Fruit fly (Drosophila melanogaster) whole organism: ENCODE data around the gene B9d1.

Experiments
- EcR ChIP-seq, 2 experiments: fragments of >200 bp; optimal IDR thresholded peaks; 2 replicates each; lab custom pipeline; 2017; ENCODE audit warnings: missing biosample characterization in 2 of 2, missing genetic modification characterization in 2 of 2, missing genetic modification reagents in 2 of 2
- pan ChIP-seq: fragments of >200 bp; optimal IDR thresholded peaks from 2 replicates; lab custom pipeline; 2017
- psq ChIP-seq: fragments of >200 bp; optimal IDR thresholded peaks from 2 replicates; lab custom pipeline; 2017
- usp ChIP-seq: fragments of >200 bp; optimal IDR thresholded peaks from 2 replicates; lab custom pipeline; 2017; ENCODE audit warnings: missing biosample characterization, missing genetic modification characterization, mixed read lengths

DNA sequence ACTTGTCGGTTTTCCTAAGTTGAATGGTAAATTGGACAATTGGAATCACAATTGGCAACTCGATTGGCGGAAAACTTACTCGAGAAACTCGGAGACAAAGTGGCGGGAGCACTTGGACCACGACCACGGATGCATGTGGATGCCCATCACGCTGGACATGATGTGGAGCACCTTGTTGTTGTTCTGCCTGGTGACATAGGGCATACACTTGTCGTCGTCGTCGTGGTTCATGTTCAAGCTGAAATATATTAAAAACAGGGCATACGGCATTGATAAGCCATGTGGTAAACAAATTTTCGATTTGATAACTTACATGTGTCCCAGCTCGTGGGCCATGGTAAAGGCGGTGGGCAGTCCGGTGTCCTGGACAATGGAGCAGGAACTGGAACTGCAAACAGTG lies 33.9 kb upstream of the B9d1 start:
- TF ChIP-seq pan (lab: Kevin White, UChicago), result no peak
- no peak for TF ChIP-seq usp (GFP tag; lab: Kevin White, UChicago)
- no peak for TF ChIP-seq EcR (GFP tag; optimal IDR thresholded peaks at IDR 0.05; lab: Kevin White, UChicago)
- TF ChIP-seq psq (lab: Kevin White, UChicago), result no peak
